Worm (Caenorhabditis elegans): ENCODE measurements around the gene clec-181.

Gene clec-181

DNA sequence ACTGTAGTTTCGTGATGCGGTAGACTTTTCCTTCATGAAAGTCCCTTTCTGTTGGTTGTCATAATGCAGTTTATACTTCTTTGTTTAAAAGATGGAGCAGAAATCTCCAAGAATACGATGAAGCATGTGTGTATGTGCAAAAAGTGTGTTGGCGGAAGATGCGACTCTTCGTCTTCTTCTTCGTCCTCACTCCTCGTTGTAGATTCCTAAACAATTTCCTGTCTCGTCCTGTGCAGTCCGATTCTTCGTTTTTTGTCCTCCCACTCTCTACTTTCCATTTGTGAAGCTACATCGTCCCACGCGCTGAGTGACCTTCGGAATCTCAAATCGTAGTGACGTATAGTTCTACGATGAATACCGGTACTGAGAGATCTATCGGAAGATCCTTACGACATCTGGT is 32.4 kb downstream of the clec-181 start:
- TF ChIP-seq fkh-10 (GFP tag; optimal IDR thresholded peaks at IDR 0.05) (peak; percentile 58), alr-1 (tag; optimal IDR thresholded peaks at IDR 0.05; ENCODE audit: borderline replicate concordance) (no peak), ztf-4 (tag; optimal IDR thresholded peaks at IDR 0.05) (no peak), lin-14 (GFP tag; optimal IDR thresholded peaks at IDR 0.05) (peak; percentile 55), mef-2 (tag; optimal IDR thresholded peaks at IDR 0.05) (no peak), snpc-4 (tag; optimal IDR thresholded peaks at IDR 0.05) (no peak), blmp-1 (tag; optimal IDR thresholded peaks at IDR 0.05) (peak; percentile 31)

ce11 chrIV:8629609-8630052 is 33.8 kb downstream of the clec-181 start:
- TF ChIP-seq tbx-2 (tag; optimal IDR thresholded peaks at IDR 0.05), result peak; percentile 74
- no peak for TF ChIP-seq aha-1 (tag; optimal IDR thresholded peaks at IDR 0.05)
- TF ChIP-seq ceh-88 (GFP tag; IDR thresholded peaks at IDR 0.05), result peak; percentile 30; the same call in 1 of the 2 replicates
- peak; percentile 15 for TF ChIP-seq snpc-4 (tag; optimal IDR thresholded peaks at IDR 0.05)
- peak; percentile 39 for TF ChIP-seq rnt-1 (tag; optimal IDR thresholded peaks at IDR 0.05)
- peak; percentile 48 to 60 for TF ChIP-seq efl-1 (optimal IDR thresholded peaks at IDR 0.05)
- TF ChIP-seq efl-1 (GFP tag; optimal IDR thresholded peaks at IDR 0.05 in 1 of 2), result peak; percentile 2 to 55
- peak; percentile 63 for TF ChIP-seq fkh-8 (tag; optimal IDR thresholded peaks at IDR 0.05)
- TF ChIP-seq efl-3 (GFP tag; optimal IDR thresholded peaks at IDR 0.05), result no peak
- peak; percentile 57 for TF ChIP-seq dsc-1 (tag; optimal IDR thresholded peaks at IDR 0.05)
- TF ChIP-seq nhr-71 (tag; optimal IDR thresholded peaks at IDR 0.05), result peak; percentile 74
- TF ChIP-seq egl-27 (tag; optimal IDR thresholded peaks at IDR 0.05), result peak in 1 of 2 experiments; percentile 8
- peak in 1 of 2 experiments; percentile 44 for TF ChIP-seq mdl-1 (tag; optimal IDR thresholded peaks at IDR 0.05)
- TF ChIP-seq isw-1 (GFP tag; IDR thresholded peaks at IDR 0.05), result peak; percentile 40
- TF ChIP-seq dpl-1 (GFP tag; optimal IDR thresholded peaks at IDR 0.05), result peak in 1 of 3 experiments; percentile 4
- TF ChIP-seq alr-1 (tag; optimal IDR thresholded peaks at IDR 0.05; ENCODE audit: borderline replicate concordance), result no peak
- peak; percentile 71 for TF ChIP-seq fkh-10 (GFP tag; optimal IDR thresholded peaks at IDR 0.05)
- no peak for TF ChIP-seq egl-13 (tag; optimal IDR thresholded peaks at IDR 0.05)
- TF ChIP-seq nhr-84 (tag; optimal IDR thresholded peaks at IDR 0.05), result no peak
- TF ChIP-seq mef-2 (tag; optimal IDR thresholded peaks at IDR 0.05), result peak; percentile 38
- TF ChIP-seq xbp-1 (tag; optimal IDR thresholded peaks at IDR 0.05), result peak; percentile 39
- peak; percentile 77 for TF ChIP-seq unc-86 (tag; optimal IDR thresholded peaks at IDR 0.05)
- TF ChIP-seq irx-1 (tag; optimal IDR thresholded peaks at IDR 0.05), result peak; percentile 50
- peak; percentile 75 for TF ChIP-seq snu-23 (GFP tag; optimal IDR thresholded peaks at IDR 0.05)
- TF ChIP-seq hlh-17 (GFP tag; optimal IDR thresholded peaks at IDR 0.05; ENCODE audit: borderline replicate concordance), result no peak
- peak; percentile 16 to 58 for TF ChIP-seq lsy-2 (tag; optimal IDR thresholded peaks at IDR 0.05)
- TF ChIP-seq nhr-47 (tag; optimal IDR thresholded peaks at IDR 0.05), result peak; percentile 53
- peak; percentile 45 for TF ChIP-seq mep-1 (tag; optimal IDR thresholded peaks at IDR 0.05)
- no peak for TF ChIP-seq ztf-4 (tag; optimal IDR thresholded peaks at IDR 0.05)
- peak; percentile 56 for TF ChIP-seq nhr-77 (tag; optimal IDR thresholded peaks at IDR 0.05)
- TF ChIP-seq swsn-7 (tag; optimal IDR thresholded peaks at IDR 0.05), result peak; percentile 67
- peak; percentile 38 for TF ChIP-seq fos-1 (tag; optimal IDR thresholded peaks at IDR 0.05)
- peak; percentile 53 for TF ChIP-seq nhr-19 (GFP tag; conservative IDR thresholded peaks at IDR 0.05)
- no peak for TF ChIP-seq nhr-90 (tag; optimal IDR thresholded peaks at IDR 0.05; ENCODE audit: poor library complexity)
- TF ChIP-seq lin-14 (GFP tag; optimal IDR thresholded peaks at IDR 0.05), result peak; percentile 91
- peak; percentile 42 to 60 (median 51) for TF ChIP-seq ceh-82 (tag; optimal IDR thresholded peaks at IDR 0.05)
- no peak for TF ChIP-seq pag-3 (tag; optimal IDR thresholded peaks at IDR 0.05; ENCODE audit: borderline replicate concordance, insufficient read depth)
- no peak for TF ChIP-seq elt-2 (tag; optimal IDR thresholded peaks at IDR 0.05)
- peak; percentile 0 for TF ChIP-seq blmp-1 (tag; optimal IDR thresholded peaks at IDR 0.05)
- TF ChIP-seq lin-35 (GFP tag; optimal IDR thresholded peaks at IDR 0.05), result peak in 1 of 2 experiments; percentile 7
- peak; percentile 41 for TF ChIP-seq C16A3.4 (tag; optimal IDR thresholded peaks at IDR 0.05)
- peak; percentile 61 for TF ChIP-seq nhr-20 (tag; optimal IDR thresholded peaks at IDR 0.05)
